Fruit fly (Drosophila melanogaster): ENCODE measurements around the gene Mcm6.
A peak's percentile ranks its signal among the peaks of the same experiment; 100 is the strongest.

Gene Mcm6

DNA sequence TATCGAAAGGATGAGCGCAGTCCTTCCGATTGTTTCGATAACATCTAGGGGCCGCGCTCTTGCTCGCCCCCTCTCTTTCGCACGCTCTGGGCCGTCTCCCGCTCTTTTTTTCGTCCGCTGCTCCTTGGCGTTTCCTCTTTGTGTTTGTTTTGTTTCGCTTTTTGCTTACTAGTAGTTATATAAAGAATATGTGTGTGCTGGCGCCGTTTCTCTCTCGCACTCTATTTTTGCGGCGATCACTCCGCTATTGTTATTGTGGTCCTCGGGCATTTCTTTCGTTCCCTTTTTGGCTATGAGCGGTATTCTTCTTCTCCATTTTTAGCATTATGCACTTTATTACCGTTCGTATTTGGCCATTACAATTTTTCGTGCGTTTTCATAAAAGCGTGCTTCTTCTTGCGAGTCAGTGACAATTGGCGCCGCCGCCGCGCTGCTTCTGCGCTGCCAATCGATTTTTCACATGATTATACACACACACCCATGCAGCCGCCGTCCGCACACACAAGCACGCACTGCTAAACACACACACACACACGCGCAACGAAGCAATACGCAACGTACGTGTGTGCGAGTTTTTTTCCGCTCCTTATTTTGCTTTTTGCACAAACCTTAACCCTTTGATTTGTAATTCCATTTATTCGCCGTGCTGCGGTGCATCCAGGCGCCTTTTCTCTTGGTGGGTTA lies 20.1 kb downstream of the Mcm6 start (continued):
- TF ChIP-seq CG10543 (GFP tag; optimal IDR thresholded peaks at IDR 0.05) (peak; percentile 58), CG16863 (GFP tag; optimal IDR thresholded peaks at IDR 0.05) (no peak), YL-1 (GFP tag; optimal IDR thresholded peaks at IDR 0.05) (peak; percentile 80), CG14014 (GFP tag; IDR thresholded peaks at IDR 0.05) (no peak), Trl (optimal IDR thresholded peaks at IDR 0.05) (peak in 1 of 2 experiments; percentile 50), Trl (GFP tag; optimal IDR thresholded peaks at IDR 0.05) (no peak), hkb (optimal IDR thresholded peaks at IDR 0.05) (no peak), hkb (GFP tag; IDR thresholded peaks at IDR 0.05) (no peak), MBD-R2 (GFP tag; IDR thresholded peaks at IDR 0.05) (peak; percentile 49; the same call in 1 of the 2 replicates), chinmo (GFP tag; IDR thresholded peaks at IDR 0.05; ENCODE audit: partially characterized antibody) (peak; percentile 43; the same call in 1 of the 4 replicates), insv (GFP tag; optimal IDR thresholded peaks at IDR 0.05) (peak in 1 of 2 experiments; percentile 4), CG3065 (GFP tag; optimal IDR thresholded peaks at IDR 0.05) (no peak), NFAT (GFP tag; IDR thresholded peaks at IDR 0.05) (peak; percentile 72; the same call in 1 of the 2 replicates), CG17385 (GFP tag; optimal IDR thresholded peaks at IDR 0.05) (peak; percentile 95), CG13287 (GFP tag; IDR thresholded peaks at IDR 0.05; ENCODE audit: partially characterized antibody) (no peak), br (optimal IDR thresholded peaks at IDR 0.05) (no peak), CG34422 (GFP tag; IDR thresholded peaks at IDR 0.05) (peak; percentile 51; the same call in 1 of the 3 replicates), Elba2 (GFP tag; optimal IDR thresholded peaks at IDR 0.05) (peak; percentile 37), CG4617 (GFP tag; optimal IDR thresholded peaks at IDR 0.05; ENCODE audit: borderline replicate concordance) (no peak), CG4820 (GFP tag; optimal IDR thresholded peaks at IDR 0.05) (no peak), HHEX (GFP tag; optimal IDR thresholded peaks at IDR 0.05) (no peak), bsh (GFP tag; optimal IDR thresholded peaks at IDR 0.05) (peak in 1 of 2 experiments; percentile 54), Adf1 (GFP tag; IDR thresholded peaks at IDR 0.05) (peak; percentile 96), cg (GFP tag; optimal IDR thresholded peaks at IDR 0.05) (peak; percentile 98), CG13624 (GFP tag; optimal IDR thresholded peaks at IDR 0.05) (peak; percentile 5), CG3995 (GFP tag; optimal IDR thresholded peaks at IDR 0.05) (no peak), Pdp1 (GFP tag; optimal IDR thresholded peaks at IDR 0.05) (peak in 1 of 2 experiments; percentile 92), al (GFP tag; IDR thresholded peaks at IDR 0.05) (no peak), Med (GFP tag) (peak; percentile 38), crc (GFP tag; optimal IDR thresholded peaks at IDR 0.05) (no peak), emc (GFP tag; optimal IDR thresholded peaks at IDR 0.05) (no peak), bbx (GFP tag; IDR thresholded peaks at IDR 0.05; ENCODE audit: partially characterized antibody) (0 out of 2 replicates have a peak, but pooled peaks have one; percentile 6), amos (GFP tag; IDR thresholded peaks at IDR 0.05; ENCODE audit: partially characterized antibody) (no peak; the same call in 1 of the 2 replicates), peb (GFP tag; IDR thresholded peaks at IDR 0.05) (no peak), CG8478 (optimal IDR thresholded peaks at IDR 0.05) (peak; percentile 84), CG9932 (GFP tag; IDR thresholded peaks at IDR 0.05) (no peak), org-1 (GFP tag; optimal IDR thresholded peaks at IDR 0.05) (no peak), cad (GFP tag; optimal IDR thresholded peaks at IDR 0.05) (no peak), bcd (GFP tag; optimal IDR thresholded peaks at IDR 0.05) (no peak), CG7987 (GFP tag; optimal IDR thresholded peaks at IDR 0.05) (no peak), bigmax (GFP tag; optimal IDR thresholded peaks at IDR 0.05) (no peak), salm (tag; optimal IDR thresholded peaks at IDR 0.05) (no peak), CG15601 (tag; optimal IDR thresholded peaks at IDR 0.05) (no peak), Hr51 (GFP tag; optimal IDR thresholded peaks at IDR 0.05) (no peak), onecut (GFP tag; IDR thresholded peaks at IDR 0.05) (peak; percentile 100), CG34376 (GFP tag; optimal IDR thresholded peaks at IDR 0.05) (peak; percentile 44), H15 (GFP tag; IDR thresholded peaks at IDR 0.05) (no peak), CG18764 (GFP tag; optimal IDR thresholded peaks at IDR 0.05) (no peak), Nf-YB (GFP tag; optimal IDR thresholded peaks at IDR 0.05) (no peak), CG7271 (tag; optimal IDR thresholded peaks at IDR 0.05) (no peak)
